Fruit fly (Drosophila melanogaster) whole organism, embryonic: ENCODE data around the gene Or22c.

Experiments used
- BEAF-32 ChIP-seq: fragments of 200-800 bp; sonication (Bioruptor generic); optimal IDR thresholded peaks from 3 replicates; lab custom pipeline; 2017; ENCODE audit warnings: missing biosample characterization, missing genetic modification characterization, mild to moderate bottlenecking, moderate library complexity, missing genetic modification reagents
- CG10209 ChIP-seq: fragments of 200-800 bp; sonication (Bioruptor generic); optimal IDR thresholded peaks from 3 replicates; lab custom pipeline; 2017; ENCODE audit warnings: missing biosample characterization, mild to moderate bottlenecking, missing genetic modification characterization, missing genetic modification reagents
- CG12299 ChIP-seq: fragments of 200-800 bp; sonication (Bioruptor generic); optimal IDR thresholded peaks from 2 replicates; lab custom pipeline; 2018; ENCODE audit warnings: missing biosample characterization, mild to moderate bottlenecking, missing genetic modification characterization
- CG13624 ChIP-seq: fragments of 200-800 bp; sonication (Bioruptor generic); optimal IDR thresholded peaks from 2 replicates; lab custom pipeline; 2016; ENCODE audit warnings: missing biosample characterization, missing genetic modification characterization
- CG14710 ChIP-seq: fragments of 200-800 bp; sonication (Bioruptor generic); optimal IDR thresholded peaks from 3 replicates; lab custom pipeline; 2019; ENCODE audit warnings: missing biosample characterization, mild to moderate bottlenecking, missing genetic modification characterization, moderate library complexity
- CG15269 ChIP-seq: fragments of 200-800 bp; sonication (Bioruptor generic); optimal IDR thresholded peaks from 2 replicates; lab custom pipeline; 2018; ENCODE audit warnings: missing biosample characterization, mild to moderate bottlenecking, missing genetic modification characterization, moderate library complexity
- CG15601 ChIP-seq: fragments of 200-800 bp; sonication (Bioruptor generic); optimal IDR thresholded peaks from 3 replicates; lab custom pipeline; 2019; ENCODE audit warnings: missing biosample characterization, mild to moderate bottlenecking, missing genetic modification characterization, moderate library complexity
- CG16813 ChIP-seq: fragments of 200-800 bp; sonication (Bioruptor generic); IDR thresholded peaks from 3 replicates; pipeline ENCODE4 v1.3.6; 2022; ENCODE audit warnings: missing biosample characterization, missing genetic modification characterization; ENCODE audit not compliant: partially characterized antibody
- CG18476 ChIP-seq: fragments of 200-800 bp; sonication (Bioruptor generic); optimal IDR thresholded peaks from 2 replicates; lab custom pipeline; 2016; ENCODE audit warnings: missing biosample characterization, mild to moderate bottlenecking, missing genetic modification characterization
- CG18619 ChIP-seq: fragments of 200-800 bp; sonication (Bioruptor generic); optimal IDR thresholded peaks from 3 replicates; lab custom pipeline; 2017; ENCODE audit warnings: missing biosample characterization, mild to moderate bottlenecking, missing genetic modification characterization
- CG18764 ChIP-seq: fragments of 200-800 bp; sonication (Bioruptor generic); optimal IDR thresholded peaks from 3 replicates; lab custom pipeline; 2016; ENCODE audit warnings: missing biosample characterization, missing genetic modification characterization
- CG31441 ChIP-seq: fragments of 200-800 bp; sonication (Bioruptor generic); IDR thresholded peaks from 2 replicates; pipeline ENCODE4 v1.3.6; 2022; ENCODE audit warnings: missing biosample characterization, missing genetic modification characterization
- CG34224 ChIP-seq: fragments of 200-800 bp; sonication (Bioruptor generic); IDR thresholded peaks from 3 replicates; pipeline ENCODE4 v1.3.6; 2022; ENCODE audit warnings: missing biosample characterization, missing genetic modification characterization; ENCODE audit not compliant: partially characterized antibody
- CG42726 ChIP-seq: fragments of 200-800 bp; sonication (Bioruptor generic); IDR thresholded peaks from 2 replicates; pipeline ENCODE4 v1.3.6; 2022; ENCODE audit warnings: missing biosample characterization, missing genetic modification characterization; ENCODE audit not compliant: partially characterized antibody
- CG4328 ChIP-seq: fragments of 200-800 bp; sonication (Bioruptor generic); optimal IDR thresholded peaks from 3 replicates; lab custom pipeline; 2017; ENCODE audit warnings: missing biosample characterization, missing genetic modification reagents, missing genetic modification characterization
- CG5180 ChIP-seq: fragments of 200-800 bp; sonication (Bioruptor generic); optimal IDR thresholded peaks from 3 replicates; lab custom pipeline; 2017; ENCODE audit warnings: missing biosample characterization, missing genetic modification characterization, mild to moderate bottlenecking, moderate library complexity, missing genetic modification reagents
- CG6791 ChIP-seq: fragments of 200-800 bp; sonication (Bioruptor generic); IDR thresholded peaks from 3 replicates; pipeline ENCODE4 v1.3.6; 2022; ENCODE audit warnings: missing biosample characterization, missing genetic modification characterization; ENCODE audit not compliant: partially characterized antibody
- CG7357 ChIP-seq: fragments of 200-800 bp; sonication (Bioruptor generic); IDR thresholded peaks from 3 replicates; pipeline ENCODE4 v1.3.6; 2022; ENCODE audit warnings: missing biosample characterization, missing genetic modification characterization
- CG8944 ChIP-seq: fragments of 200-800 bp; sonication (Bioruptor generic); optimal IDR thresholded peaks from 3 replicates; lab custom pipeline; 2016; ENCODE audit warnings: missing biosample characterization, missing genetic modification characterization
- Chrac-16 ChIP-seq: fragments of 200-800 bp; sonication (Bioruptor generic); optimal IDR thresholded peaks from 3 replicates; lab custom pipeline; 2016; ENCODE audit warnings: missing biosample characterization, missing genetic modification characterization
- Dbx ChIP-seq: fragments of 200-800 bp; sonication (Bioruptor generic); IDR thresholded peaks from 3 replicates; pipeline ENCODE4 v1.3.6; 2022; ENCODE audit warnings: missing biosample characterization, missing genetic modification characterization
- Doc3 ChIP-seq: fragments of 200-800 bp; sonication (Bioruptor generic); IDR thresholded peaks from 3 replicates; pipeline ENCODE4 v1.3.6; 2022; ENCODE audit warnings: missing biosample characterization, missing genetic modification characterization; ENCODE audit not compliant: partially characterized antibody
- ERR ChIP-seq: fragments of 200-800 bp; sonication (Bioruptor generic); optimal IDR thresholded peaks from 2 replicates; lab custom pipeline; 2016; ENCODE audit warnings: missing biosample characterization, missing genetic modification characterization
- Hr3 ChIP-seq: fragments of 200-800 bp; sonication (Bioruptor generic); optimal IDR thresholded peaks from 3 replicates; lab custom pipeline; 2016; ENCODE audit warnings: missing biosample characterization, missing genetic modification characterization
- Hsf ChIP-seq: fragments of 200-800 bp; sonication (Bioruptor generic); optimal IDR thresholded peaks from 3 replicates; lab custom pipeline; 2016; ENCODE audit warnings: missing biosample characterization, missing genetic modification characterization
- MESR4 ChIP-seq: fragments of 200-800 bp; sonication (Bioruptor generic); optimal IDR thresholded peaks from 2 replicates; lab custom pipeline; 2018; ENCODE audit warnings: missing biosample characterization, mild to moderate bottlenecking, missing genetic modification characterization, moderate library complexity
- Oaz ChIP-seq: fragments of 200-800 bp; sonication (Bioruptor generic); IDR thresholded peaks from 2 replicates; pipeline ENCODE4 v1.3.6; 2022; ENCODE audit warnings: missing biosample characterization, missing genetic modification characterization
- Ravus ChIP-seq: fragments of 200-800 bp; sonication (Bioruptor generic); IDR thresholded peaks from 2 replicates; pipeline ENCODE4 v1.3.6; 2022; ENCODE audit warnings: missing biosample characterization, missing genetic modification characterization
- Scr ChIP-seq: fragments of 200-800 bp; sonication (Bioruptor generic); IDR thresholded peaks from 2 replicates; pipeline ENCODE4 v1.3.6; 2022; ENCODE audit warnings: missing biosample characterization, missing genetic modification characterization; ENCODE audit not compliant: partially characterized antibody
- Sox102F ChIP-seq: fragments of 200-800 bp; sonication (Bioruptor generic); optimal IDR thresholded peaks from 2 replicates; lab custom pipeline; 2018; ENCODE audit warnings: missing biosample characterization, mild to moderate bottlenecking, missing genetic modification characterization, moderate library complexity
- Spps ChIP-seq: fragments of 200-800 bp; sonication (Bioruptor generic); optimal IDR thresholded peaks from 2 replicates; lab custom pipeline; 2018; ENCODE audit warnings: missing biosample characterization, mild to moderate bottlenecking, missing genetic modification characterization
- ash1 ChIP-seq: fragments of 200-800 bp; sonication (Bioruptor generic); optimal IDR thresholded peaks from 2 replicates; lab custom pipeline; 2018; ENCODE audit warnings: missing biosample characterization, mild to moderate bottlenecking, missing genetic modification characterization
- br ChIP-seq: fragments of >200 bp; optimal IDR thresholded peaks from 2 replicates; lab custom pipeline; 2017
- caup ChIP-seq: fragments of 200-800 bp; sonication (Bioruptor generic); optimal IDR thresholded peaks from 3 replicates; lab custom pipeline; 2017; ENCODE audit warnings: missing biosample characterization, mild to moderate bottlenecking, missing genetic modification characterization, moderate library complexity; ENCODE audit not compliant: severe bottlenecking
- cwo ChIP-seq: fragments of 200-800 bp; sonication (Bioruptor generic); optimal IDR thresholded peaks from 3 replicates; lab custom pipeline; 2017; ENCODE audit warnings: missing biosample characterization, missing genetic modification characterization, mild to moderate bottlenecking, moderate library complexity, missing genetic modification reagents
- dmrt11E ChIP-seq: fragments of 200-800 bp; sonication (Bioruptor generic); optimal IDR thresholded peaks from 3 replicates; lab custom pipeline; 2018; ENCODE audit warnings: missing biosample characterization, mild to moderate bottlenecking, missing genetic modification characterization, moderate library complexity
- hbn ChIP-seq: fragments of 200-800 bp; sonication (Bioruptor generic); IDR thresholded peaks from 2 replicates; pipeline ENCODE4 v1.3.6; 2022; ENCODE audit warnings: missing biosample characterization, missing genetic modification characterization; ENCODE audit not compliant: partially characterized antibody
- inv ChIP-seq: fragments of 200-800 bp; sonication (Bioruptor generic); IDR thresholded peaks from 2 replicates; pipeline ENCODE4 v1.3.6; 2022; ENCODE audit warnings: missing biosample characterization, missing genetic modification characterization; ENCODE audit not compliant: partially characterized antibody
- knrl ChIP-seq: fragments of 200-800 bp; sonication (Bioruptor generic); IDR thresholded peaks from 3 replicates; pipeline ENCODE4 v1.3.6; 2022; ENCODE audit warnings: missing biosample characterization, missing genetic modification characterization; ENCODE audit not compliant: partially characterized antibody
- otp ChIP-seq: fragments of 200-800 bp; sonication (Bioruptor generic); IDR thresholded peaks from 3 replicates; pipeline ENCODE4, ENCODE4 v1.3.6; 2022; ENCODE audit warnings: missing biosample characterization, missing genetic modification characterization
- pan ChIP-seq, 4 experiments: fragments of >200 bp in 3 of 4; fragments of 200-800 bp in 1 of 4; sonication (Bioruptor generic) in 1 of 4; optimal IDR thresholded peaks in 3 of 4; IDR thresholded peaks in 1 of 4; 2 replicates each; pipeline versions ENCODE4 v1.3.6 to Lab custom; 2017 to 2022; ENCODE audit warnings: missing biosample characterization in 2 of 4, missing genetic modification characterization in 2 of 4, mixed read lengths in 1 of 4
- ranshi ChIP-seq: fragments of 200-800 bp; sonication (Bioruptor generic); IDR thresholded peaks from 2 replicates; pipeline ENCODE4 v1.3.6; 2022; ENCODE audit warnings: missing biosample characterization, missing genetic modification characterization
- ro ChIP-seq: fragments of 200-800 bp; sonication (Bioruptor generic); IDR thresholded peaks from 2 replicates; pipeline ENCODE4 v1.3.6; 2022; ENCODE audit warnings: missing biosample characterization, missing genetic modification characterization
- sisA ChIP-seq: fragments of 200-800 bp; sonication (Bioruptor generic); IDR thresholded peaks from 2 replicates; pipeline ENCODE4 v1.3.6; 2022; ENCODE audit warnings: missing biosample characterization, missing genetic modification characterization
- sna ChIP-seq: fragments of 200-800 bp; sonication (Bioruptor generic); IDR thresholded peaks from 2 replicates; pipeline ENCODE4 v1.3.6; 2022; ENCODE audit warnings: missing biosample characterization, missing genetic modification characterization; ENCODE audit not compliant: partially characterized antibody
- unpg ChIP-seq: fragments of 200-800 bp; sonication (Bioruptor generic); optimal IDR thresholded peaks from 3 replicates; lab custom pipeline; 2018; ENCODE audit warnings: missing biosample characterization, mild to moderate bottlenecking, missing genetic modification characterization, moderate library complexity

The Or22c gene

DNA sequence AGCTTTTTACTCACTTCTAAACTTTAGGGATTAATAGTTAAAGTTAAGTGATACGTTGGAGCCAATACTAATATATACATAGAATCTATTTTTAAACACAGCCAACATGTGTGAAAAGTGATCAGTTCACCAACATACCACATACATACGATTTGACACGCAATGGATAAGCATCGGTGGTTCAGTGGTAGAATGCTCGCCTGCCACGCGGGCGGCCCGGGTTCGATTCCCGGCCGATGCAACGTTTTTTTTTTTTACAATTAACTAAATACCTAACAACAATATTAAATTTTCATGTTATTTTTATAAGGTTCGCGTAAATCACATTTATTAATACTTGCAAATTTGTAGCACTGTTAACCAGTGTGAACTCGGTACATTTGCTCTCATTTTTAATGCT, 22.9 kb upstream of the Or22c start (continued):
- TF ChIP-seq Ravus (no peak), Sox102F (GFP tag; lab: Kevin White, UChicago) (no peak), cwo (GFP tag; lab: Kevin White, UChicago) (no peak), Hr3 (GFP tag; lab: Kevin White, UChicago) (no peak), CG18764 (GFP tag; lab: Kevin White, UChicago) (no peak), Doc3 (GFP tag; lab: Robert Waterston, UW) (no peak), Hsf (GFP tag; lab: Kevin White, UChicago) (no peak), MESR4 (GFP tag; lab: Kevin White, UChicago) (no peak), CG16813 (GFP tag; lab: Robert Waterston, UW) (peak; percentile 77), CG34224 (peak; percentile 39; the same call in 2 of the 3 replicates), CG18619 (no peak), CG10209 (GFP tag; lab: Kevin White, UChicago) (no peak), br (no peak), ro (no peak), inv (peak; percentile 36; the same call in 1 of the 2 replicates), Spps (no peak), CG5180 (GFP tag; lab: Kevin White, UChicago) (peak; percentile 13), hbn (GFP tag; lab: Robert Waterston, UW) (peak; percentile 51; the same call in 1 of the 2 replicates), sna (GFP tag; lab: Robert Waterston, UW) (peak; percentile 54; the same call in 1 of the 2 replicates), CG31441 (GFP tag; lab: Robert Waterston, UW) (no peak), Dbx (GFP tag; lab: Robert Waterston, UW) (no peak), CG4328 (GFP tag; lab: Kevin White, UChicago) (no peak), ERR (GFP tag; lab: Kevin White, UChicago) (no peak), unpg (GFP tag; lab: Kevin White, UChicago) (no peak), CG8944 (GFP tag; lab: Kevin White, UChicago) (no peak), ranshi (GFP tag; lab: Robert Waterston, UW) (no peak), knrl (GFP tag; lab: Robert Waterston, UW) (peak; percentile 54; the same call in 1 of the 3 replicates), caup (GFP tag; lab: Kevin White, UChicago) (no peak), pan (optimal IDR thresholded peaks at IDR 0.05; lab: Kevin White, UChicago) (no peak), pan (GFP tag; optimal IDR thresholded peaks at IDR 0.05 in 1 of 2, IDR thresholded peaks at IDR 0.05 in 1 of 2) (no peak), CG12299 (tag; lab: Kevin White, UChicago) (no peak), CG6791 (GFP tag; lab: Robert Waterston, UW) (peak; percentile 86), otp (GFP tag; lab: Robert Waterston, UW) (no peak), ash1 (GFP tag; lab: Kevin White, UChicago) (no peak), CG42726 (peak; percentile 71; the same call in 1 of the 2 replicates), CG15601 (tag; lab: Kevin White, UChicago) (no peak), CG13624 (GFP tag; lab: Kevin White, UChicago) (no peak), BEAF-32 (GFP tag; lab: Kevin White, UChicago) (no peak), CG15269 (tag; lab: Kevin White, UChicago) (no peak), Scr (GFP tag; lab: Robert Waterston, UW) (peak; percentile 57), CG18476 (GFP tag; lab: Kevin White, UChicago) (no peak), sisA (GFP tag; lab: Robert Waterston, UW) (no peak), dmrt11E (tag; lab: Kevin White, UChicago) (no peak), CG14710 (tag; lab: Kevin White, UChicago) (no peak), Chrac-16 (no peak), CG7357 (GFP tag; lab: Robert Waterston, UW) (no peak), Oaz (GFP tag; lab: Robert Waterston, UW) (no peak)
- TF ChIP-seq, all 482 proteins: peak for 27
